Fruit fly (Drosophila melanogaster): ENCODE results near the gene CG43342.

The CG43342 gene

dm6 chr3R:22410537-22411360, 29.6 kb downstream of the CG43342 start, which contains the start of the genes CG13850 and lqfR (continued):
- TF ChIP-seq sug (tag; optimal IDR thresholded peaks at IDR 0.05) (peak; percentile 77), CG1832 (GFP tag; optimal IDR thresholded peaks at IDR 0.05) (no peak), HHEX (GFP tag; optimal IDR thresholded peaks at IDR 0.05) (peak; percentile 56), CG2712 (tag; optimal IDR thresholded peaks at IDR 0.05) (peak; percentile 43), unc-4 (GFP tag; IDR thresholded peaks at IDR 0.05; ENCODE audit: partially characterized antibody) (no peak), sqz (GFP tag; optimal IDR thresholded peaks at IDR 0.05) (no peak), maf-S (GFP tag; optimal IDR thresholded peaks at IDR 0.05) (peak; percentile 79), ewg (GFP tag; optimal IDR thresholded peaks at IDR 0.05) (peak; percentile 65), Aef1 (GFP tag; IDR thresholded peaks at IDR 0.05) (no peak; the same call in 1 of the 3 replicates), cato (GFP tag; optimal IDR thresholded peaks at IDR 0.05; ENCODE audit: borderline replicate concordance) (peak; percentile 58), insv (GFP tag; optimal IDR thresholded peaks at IDR 0.05) (peak in 1 of 2 experiments; percentile 16), CG12219 (GFP tag; optimal IDR thresholded peaks at IDR 0.05) (no peak), NFAT (GFP tag; IDR thresholded peaks at IDR 0.05) (peak; percentile 69), ara (GFP tag; IDR thresholded peaks at IDR 0.05) (no peak), CTCF (GFP tag; optimal IDR thresholded peaks at IDR 0.05) (no peak), NfI (GFP tag; optimal IDR thresholded peaks at IDR 0.05) (peak; percentile 75), CG2116 (GFP tag; optimal IDR thresholded peaks at IDR 0.05) (peak; percentile 61), ssp (GFP tag; IDR thresholded peaks at IDR 0.05) (peak; percentile 33; the same call in 1 of the 2 replicates), chn (GFP tag; optimal IDR thresholded peaks at IDR 0.05) (peak; percentile 80), CG13894 (tag; optimal IDR thresholded peaks at IDR 0.05) (no peak), D19A (tag; optimal IDR thresholded peaks at IDR 0.05) (no peak), CG15011 (GFP tag; optimal IDR thresholded peaks at IDR 0.05) (peak; percentile 58), CG13624 (GFP tag; optimal IDR thresholded peaks at IDR 0.05) (peak; percentile 81), ttk (GFP tag; IDR thresholded peaks at IDR 0.05) (no peak; the same call in 1 of the 2 replicates), gsb-n (tag; optimal IDR thresholded peaks at IDR 0.05) (no peak), pros (GFP tag; optimal IDR thresholded peaks at IDR 0.05) (no peak), Nf-YA (GFP tag; IDR thresholded peaks at IDR 0.05) (no peak), kni (GFP tag; optimal IDR thresholded peaks at IDR 0.05) (peak; percentile 64), pnt (GFP tag; optimal IDR thresholded peaks at IDR 0.05) (peak; percentile 61), sens (GFP tag) (peak; percentile 94), pb (GFP tag; optimal IDR thresholded peaks at IDR 0.05) (peak; percentile 71), fru (optimal IDR thresholded peaks at IDR 0.05) (no peak), luna (GFP tag; optimal IDR thresholded peaks at IDR 0.05) (peak; percentile 15), vvl (GFP tag; IDR thresholded peaks at IDR 0.05) (no peak; the same call in 1 of the 2 replicates), BtbVII (GFP tag; optimal IDR thresholded peaks at IDR 0.05) (peak; percentile 70), so (GFP tag; IDR thresholded peaks at IDR 0.05) (no peak), Camta (GFP tag; optimal IDR thresholded peaks at IDR 0.05) (peak; percentile 71), sens-2 (GFP tag; IDR thresholded peaks at IDR 0.05) (no peak), Sox100B (GFP tag; optimal IDR thresholded peaks at IDR 0.05) (peak; percentile 82), croc (GFP tag; conservative IDR thresholded peaks at IDR 0.05) (peak; percentile 39; the same call in 1 of the 3 replicates), NC2β (GFP tag; optimal IDR thresholded peaks at IDR 0.05) (peak; percentile 74), dimm (GFP tag; IDR thresholded peaks at IDR 0.05) (no peak), CG10267 (tag; optimal IDR thresholded peaks at IDR 0.05) (peak; percentile 97), CkIIα-i1 (GFP tag; IDR thresholded peaks at IDR 0.05) (no peak), exex (tag; optimal IDR thresholded peaks at IDR 0.05) (no peak), pita (GFP tag; optimal IDR thresholded peaks at IDR 0.05) (no peak), CG17802 (tag; optimal IDR thresholded peaks at IDR 0.05) (peak; percentile 9), CG8089 (GFP tag; optimal IDR thresholded peaks at IDR 0.05) (peak; percentile 52), repo (GFP tag; optimal IDR thresholded peaks at IDR 0.05) (peak; percentile 70), zfh2 (GFP tag; optimal IDR thresholded peaks at IDR 0.05) (peak; percentile 92), fd64A (GFP tag; optimal IDR thresholded peaks at IDR 0.05) (no peak)
